Fruit fly (Drosophila melanogaster) whole organism, wandering third instar larva: ENCODE data around the gene CG1208.

Experiments
- Abd-B ChIP-seq: fragments of >200 bp; optimal IDR thresholded peaks from 2 replicates; lab custom pipeline; 2017; ENCODE audit warnings: missing biosample characterization, missing genetic modification characterization
- CG32264 ChIP-seq: fragments of 200-800 bp; sonication (Bioruptor generic); optimal IDR thresholded peaks from 2 replicates; lab custom pipeline; 2016; ENCODE audit warnings: missing biosample characterization, missing genetic modification characterization
- CG9705 ChIP-seq: fragments of 200-800 bp; sonication (Bioruptor generic); optimal IDR thresholded peaks from 2 replicates; lab custom pipeline; 2018; ENCODE audit warnings: missing biosample characterization, mild to moderate bottlenecking, missing genetic modification characterization
- Dfd ChIP-seq: fragments of >200 bp; optimal IDR thresholded peaks from 2 replicates; lab custom pipeline; 2017; ENCODE audit warnings: missing biosample characterization, missing genetic modification characterization
- Dif ChIP-seq: fragments of 200-275, 200-300 bp; sonication (Bioruptor generic); optimal IDR thresholded peaks from 2 replicates; lab custom pipeline; 2018; ENCODE audit warnings: missing biosample characterization, missing genetic modification characterization; ENCODE audit not compliant: partially characterized antibody
- GATAd ChIP-seq: sonication (Bioruptor generic); optimal IDR thresholded peaks from 2 replicates; lab custom pipeline; 2016; ENCODE audit warnings: missing biosample characterization, missing genetic modification characterization
- HLH106 ChIP-seq: fragments of 200-800 bp; optimal IDR thresholded peaks from 3 replicates; lab custom pipeline; 2019; ENCODE audit warnings: missing biosample characterization, mild to moderate bottlenecking, missing genetic modification characterization, moderate library complexity
- Hnf4 ChIP-seq: fragments of 200-800 bp; sonication (Bioruptor generic); optimal IDR thresholded peaks from 2 replicates; lab custom pipeline; 2016; ENCODE audit warnings: missing biosample characterization, mild to moderate bottlenecking, missing genetic modification characterization
- Hr78 ChIP-seq: fragments of >200 bp; optimal IDR thresholded peaks from 2 replicates; lab custom pipeline; 2017; ENCODE audit warnings: missing biosample characterization, missing genetic modification characterization
- Jra ChIP-seq: sonication (Bioruptor generic); optimal IDR thresholded peaks from 2 replicates; lab custom pipeline; 2016; ENCODE audit warnings: missing biosample characterization, missing genetic modification characterization
- Mio ChIP-seq: sonication (Bioruptor generic); optimal IDR thresholded peaks from 2 replicates; lab custom pipeline; 2016; ENCODE audit warnings: missing biosample characterization, missing genetic modification characterization
- Myc ChIP-seq: fragments of >200 bp; optimal IDR thresholded peaks from 2 replicates; lab custom pipeline; 2017
- OdsH ChIP-seq: fragments of 200-800 bp; sonication (Bioruptor generic); optimal IDR thresholded peaks from 2 replicates; lab custom pipeline; 2016; ENCODE audit warnings: missing biosample characterization, mild to moderate bottlenecking, missing genetic modification characterization
- Rel ChIP-seq, 2 experiments: fragments of 200-800 bp; sonication (Bioruptor generic) in 1 of 2; optimal IDR thresholded peaks; 2 replicates in 1 of 2; 3 replicates in 1 of 2; lab custom pipeline; 2016 to 2019; ENCODE audit warnings: mild to moderate bottlenecking in 2 of 2, missing biosample characterization in 2 of 2, missing genetic modification characterization in 2 of 2, moderate library complexity in 1 of 2
- Sp1 ChIP-seq: fragments of 200-800 bp; sonication (Bioruptor generic); optimal IDR thresholded peaks from 3 replicates; lab custom pipeline; 2019; ENCODE audit warnings: missing biosample characterization, mild to moderate bottlenecking, missing genetic modification characterization, moderate library complexity
- Vsx2 ChIP-seq: fragments of 200-300, 225-300 bp; sonication (Bioruptor generic); optimal IDR thresholded peaks from 2 replicates; lab custom pipeline; 2018; ENCODE audit warnings: missing biosample characterization, missing genetic modification characterization; ENCODE audit not compliant: partially characterized antibody
- br ChIP-seq: fragments of 200-800 bp; sonication (Bioruptor generic); optimal IDR thresholded peaks from 2 replicates; lab custom pipeline; 2016; ENCODE audit warnings: missing biosample characterization, missing genetic modification characterization
- dl ChIP-seq, 2 experiments: fragments of 175-275, 200-275 bp in 1 of 2; fragments of 200-275 bp in 1 of 2; sonication (Bioruptor generic); optimal IDR thresholded peaks; lab custom pipeline; 2018; ENCODE audit warnings: mild to moderate bottlenecking in 2 of 2, missing biosample characterization in 2 of 2, missing genetic modification characterization in 2 of 2, moderate library complexity in 2 of 2; ENCODE audit not compliant: partially characterized antibody in 2 of 2, insufficient read depth in 1 of 2
- dmrt93B ChIP-seq: fragments of 200-800 bp; sonication (Bioruptor generic); optimal IDR thresholded peaks from 2 replicates; lab custom pipeline; 2018; ENCODE audit warnings: missing biosample characterization, mild to moderate bottlenecking, missing genetic modification characterization
- dsf ChIP-seq: sonication (Bioruptor generic); optimal IDR thresholded peaks from 2 replicates; lab custom pipeline; 2016; ENCODE audit warnings: missing biosample characterization, missing genetic modification characterization, borderline replicate concordance
- ey ChIP-seq: fragments of 200-800 bp; sonication (Bioruptor generic); optimal IDR thresholded peaks from 2 replicates; lab custom pipeline; 2016; ENCODE audit warnings: missing biosample characterization, missing genetic modification characterization
- foxo ChIP-seq, 2 experiments: fragments of 200-800 bp; sonication (Bioruptor generic); optimal IDR thresholded peaks; 2 replicates in 1 of 2; 3 replicates in 1 of 2; lab custom pipeline; 2016 to 2017; ENCODE audit warnings: missing biosample characterization in 2 of 2, missing genetic modification characterization in 2 of 2
- fru ChIP-seq: fragments of 200-800 bp; sonication (Bioruptor generic); optimal IDR thresholded peaks from 3 replicates; lab custom pipeline; 2016; ENCODE audit warnings: missing biosample characterization, mild to moderate bottlenecking, missing genetic modification characterization
- jim ChIP-seq: fragments of 175-275, 200-325 bp; sonication (Bioruptor generic); optimal IDR thresholded peaks from 2 replicates; lab custom pipeline; 2016; ENCODE audit warnings: missing biosample characterization, mild to moderate bottlenecking, missing genetic modification characterization
- pan ChIP-seq: fragments of >200 bp; optimal IDR thresholded peaks from 2 replicates; lab custom pipeline; 2017
- psq ChIP-seq: fragments of 200-800 bp; sonication (Bioruptor generic); optimal IDR thresholded peaks from 3 replicates; lab custom pipeline; 2017; ENCODE audit warnings: missing biosample characterization, mild to moderate bottlenecking, missing genetic modification characterization, moderate library complexity
- rgr ChIP-seq: fragments of 200-800 bp; sonication (Bioruptor generic); optimal IDR thresholded peaks from 3 replicates; lab custom pipeline; 2016; ENCODE audit warnings: missing biosample characterization, mild to moderate bottlenecking, missing genetic modification characterization
- sage ChIP-seq: fragments of 200-800 bp; sonication (Bioruptor generic); optimal IDR thresholded peaks from 2 replicates; lab custom pipeline; 2016; ENCODE audit warnings: missing biosample characterization, mild to moderate bottlenecking, missing genetic modification characterization
- sv ChIP-seq: fragments of 200-800 bp; sonication (Bioruptor generic); optimal IDR thresholded peaks from 3 replicates; lab custom pipeline; 2016; ENCODE audit warnings: missing biosample characterization, missing genetic modification characterization
- tai ChIP-seq: sonication (Bioruptor generic); optimal IDR thresholded peaks from 2 replicates; lab custom pipeline; 2016; ENCODE audit warnings: missing biosample characterization, missing genetic modification characterization
- usp ChIP-seq: fragments of >200 bp; optimal IDR thresholded peaks from 2 replicates; lab custom pipeline; 2017; ENCODE audit warnings: missing biosample characterization, missing genetic modification characterization
- woc ChIP-seq: sonication (Bioruptor generic); optimal IDR thresholded peaks from 2 replicates; lab custom pipeline; 2016; ENCODE audit warnings: missing biosample characterization, mild to moderate bottlenecking, missing genetic modification characterization

The CG1208 gene

DNA sequence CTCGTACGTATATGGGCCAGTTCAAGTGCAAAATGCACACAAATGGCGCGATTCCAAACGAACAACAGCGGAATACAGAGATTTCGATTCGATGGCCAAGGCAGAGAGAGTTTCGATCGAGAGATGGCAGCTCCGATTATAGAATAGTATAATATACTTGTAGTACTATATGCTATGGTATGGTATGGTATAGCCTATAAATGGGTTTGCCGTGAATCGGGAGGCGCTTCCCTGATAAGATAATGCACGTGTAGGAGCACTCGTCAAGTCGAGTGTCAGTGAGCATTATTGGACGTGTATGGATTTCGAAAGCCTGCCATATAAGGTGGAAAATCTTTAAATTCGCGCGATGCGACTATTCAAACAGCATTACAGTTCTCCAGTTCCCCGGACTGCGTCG is 12.1 kb downstream of the CG1208 start:
- TF ChIP-seq Dif (GFP tag; lab: Kevin White, UChicago) (no peak), pan (lab: Kevin White, UChicago) (no peak), sage (GFP tag; lab: Kevin White, UChicago) (no peak), woc (no peak), Vsx2 (GFP tag; lab: Kevin White, UChicago) (no peak), GATAd (GFP tag; lab: Kevin White, UChicago) (no peak)

DNA sequence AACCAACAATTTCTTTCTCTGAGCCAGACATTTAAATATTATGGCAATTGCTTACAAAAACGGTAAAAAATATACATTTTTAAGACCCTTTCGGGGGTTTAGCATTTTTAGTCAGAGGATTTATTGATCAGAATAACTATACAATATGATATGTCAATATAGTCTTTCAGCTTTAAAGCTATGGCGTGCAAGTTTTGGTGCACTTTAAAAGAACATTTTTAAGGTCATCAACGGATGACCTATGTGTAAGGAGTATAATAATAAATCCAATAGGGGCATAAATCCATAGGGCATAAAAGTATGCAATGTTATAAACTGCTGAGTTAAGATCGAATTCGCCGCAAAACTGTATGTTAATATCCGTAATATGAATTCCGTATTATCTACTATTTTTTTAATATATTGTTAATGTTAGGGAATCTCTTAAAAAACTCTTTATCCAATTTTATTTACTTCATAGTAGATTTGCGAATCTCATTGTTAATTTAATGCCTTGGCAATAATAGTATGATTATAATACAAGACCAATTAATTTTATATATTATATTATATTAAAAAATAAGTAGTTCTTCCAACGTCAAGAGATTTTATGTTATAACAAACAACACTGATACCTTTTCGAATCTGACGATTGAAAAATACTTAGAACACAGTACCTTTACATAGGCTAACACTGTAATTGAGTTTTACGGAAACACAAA is 15.3 kb downstream of the CG1208 start, which contains the start of gene CG14676:
Gene CG14676, plus strand, starts transcription at position 651 of the 701 bp plus-strand sequence.
- TF ChIP-seq Myc: peak; percentile 14
- TF ChIP-seq sage (GFP tag; lab: Kevin White, UChicago): no peak

DNA sequence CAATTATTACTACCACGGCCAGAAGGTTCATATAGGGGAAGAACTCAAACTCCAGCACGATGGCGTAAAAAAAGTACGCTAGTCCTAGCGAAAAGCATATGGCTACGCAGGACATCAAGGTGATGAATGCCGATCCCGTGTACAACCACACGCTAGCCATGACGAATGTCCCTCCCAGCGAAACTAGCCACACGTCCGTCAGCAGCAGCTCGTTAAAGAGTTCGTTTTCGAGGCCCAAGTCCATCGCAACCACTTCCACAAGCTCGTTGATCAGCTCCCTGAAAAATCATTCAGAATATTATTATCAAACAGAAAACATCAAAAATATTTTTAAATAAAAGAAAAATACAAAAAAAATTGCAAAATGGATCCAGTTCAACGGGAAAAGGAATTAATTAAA is 21.6 kb downstream of the CG1208 start, which contains the start of gene CG34287:
Gene CG34287, plus strand, starts transcription at position 301 of the 400 bp plus-strand sequence.
- TF ChIP-seq psq (no peak), woc (no peak), pan (lab: Kevin White, UChicago) (no peak), foxo (GFP tag; optimal IDR thresholded peaks at IDR 0.05; lab: Kevin White, UChicago) (no peak), tai (GFP tag; lab: Kevin White, UChicago) (no peak), CG9705 (GFP tag; lab: Kevin White, UChicago) (no peak), Hnf4 (GFP tag; lab: Kevin White, UChicago) (no peak), rgr (GFP tag; lab: Kevin White, UChicago) (no peak), sv (GFP tag; lab: Kevin White, UChicago) (no peak), Jra (GFP tag; lab: Kevin White, UChicago) (no peak), HLH106 (no peak), usp (GFP tag; lab: Kevin White, UChicago) (no peak), dmrt93B (GFP tag; lab: Kevin White, UChicago) (no peak), dsf (GFP tag; lab: Kevin White, UChicago) (no peak), jim (GFP tag; lab: Kevin White, UChicago) (no peak), Rel (GFP tag; optimal IDR thresholded peaks at IDR 0.05; lab: Kevin White, UChicago) (no peak), Rel (tag; optimal IDR thresholded peaks at IDR 0.05; lab: Kevin White, UChicago) (no peak), Abd-B (GFP tag; lab: Kevin White, UChicago) (no peak), Dif (GFP tag; lab: Kevin White, UChicago) (no peak)

DNA sequence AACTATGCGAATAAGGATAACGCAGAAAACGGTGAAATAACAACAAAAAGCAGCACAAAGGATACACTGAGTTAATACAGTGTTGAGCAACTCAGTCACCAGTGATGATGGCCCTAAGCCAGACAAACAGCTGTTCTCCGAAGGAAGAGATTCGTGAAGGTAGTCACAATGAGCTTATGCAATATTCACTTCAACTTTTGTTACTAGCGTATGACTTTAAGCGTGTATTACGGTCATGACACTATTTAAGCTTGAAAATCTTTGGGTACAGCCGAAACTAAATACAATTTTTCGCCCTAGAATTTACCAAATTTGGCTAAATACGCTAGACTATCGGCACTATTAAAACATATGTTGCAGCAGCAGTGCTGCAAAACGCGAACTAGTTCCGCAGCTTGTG is 24.8 kb downstream of the CG1208 start, which contains the start of the genes disp and ECSIT:
Gene disp, minus strand, starts transcription at position 97 of the 400 bp plus-strand sequence.
Gene ECSIT, plus strand, starts transcription at position 371 of the 400 bp plus-strand sequence.
- no peak for TF ChIP-seq dl (GFP tag; optimal IDR thresholded peaks at IDR 0.05; lab: Kevin White, UChicago; ENCODE audit: insufficient read depth in 1 of 2, partially characterized antibody in 2 of 2)
- peak; percentile 34 for TF ChIP-seq psq
- peak; percentile 28 for TF ChIP-seq dmrt93B (GFP tag; lab: Kevin White, UChicago)
- peak; percentile 44 for TF ChIP-seq OdsH
- TF ChIP-seq pan (lab: Kevin White, UChicago): no peak
- TF ChIP-seq woc: peak; percentile 83
- peak; percentile 46 for TF ChIP-seq br (GFP tag; lab: Kevin White, UChicago)
- peak; percentile 34 for TF ChIP-seq sv (GFP tag; lab: Kevin White, UChicago)
- TF ChIP-seq CG9705 (GFP tag; lab: Kevin White, UChicago): peak; percentile 38
- peak; percentile 61 for TF ChIP-seq HLH106
- TF ChIP-seq Myc: peak; percentile 98

DNA sequence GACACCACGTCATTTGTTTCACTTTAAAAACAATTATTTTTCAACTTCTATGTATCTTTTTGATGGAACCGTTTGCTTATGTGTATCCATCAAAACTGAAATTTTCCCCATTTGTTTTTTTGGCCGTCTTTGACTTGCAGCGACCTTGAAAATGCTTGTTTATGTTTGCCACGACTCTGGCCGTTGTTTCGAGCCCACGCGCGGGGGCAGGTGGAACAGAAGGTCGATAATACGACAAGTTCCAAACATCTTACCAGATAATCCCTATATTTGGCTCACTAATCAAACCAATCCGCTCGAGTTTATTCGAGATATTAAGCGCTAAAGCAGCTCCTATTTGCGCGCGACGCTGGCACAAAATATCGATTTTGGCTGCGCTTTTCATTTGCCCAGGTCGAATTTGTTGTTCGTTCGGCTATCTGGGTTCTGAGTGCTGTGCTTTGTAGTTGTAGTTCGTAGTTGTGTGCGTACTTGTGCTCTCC is 29.3 kb downstream of the CG1208 start:
- TF ChIP-seq Myc (no peak), Dif (GFP tag; lab: Kevin White, UChicago) (peak; percentile 7)

DNA sequence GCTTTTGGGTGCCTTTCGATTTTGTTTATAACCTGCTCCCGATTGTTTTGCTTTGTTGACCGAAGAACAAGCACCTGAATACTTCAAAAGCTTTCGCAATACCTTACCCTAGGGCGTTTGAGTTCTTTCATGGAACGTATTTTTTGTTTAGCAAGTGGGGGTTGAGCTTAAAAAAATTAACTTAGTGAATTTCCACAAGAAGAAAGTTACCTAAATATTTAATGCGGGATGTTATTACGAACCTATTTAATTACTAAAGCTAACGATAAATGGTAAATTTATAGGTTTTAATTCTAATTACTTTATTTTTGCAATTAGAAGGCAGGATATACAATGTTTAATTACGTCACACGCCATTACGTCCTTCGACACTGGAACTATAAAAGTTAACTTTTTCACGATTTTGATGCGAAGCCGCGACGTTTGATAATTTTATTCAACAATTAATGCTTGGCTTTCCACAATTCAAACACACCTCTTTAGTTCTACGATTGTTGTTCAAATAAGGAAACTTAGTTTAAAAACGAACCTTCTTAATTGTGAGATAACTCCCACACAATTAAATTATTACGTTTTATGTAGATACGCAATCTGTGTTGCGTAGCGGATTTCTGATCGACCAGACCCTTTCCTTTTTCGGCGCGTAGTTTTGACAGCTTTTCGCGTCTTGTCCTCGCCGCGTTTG is 29.9 kb downstream of the CG1208 start:
- TF ChIP-seq HLH106: no peak
- peak in 1 of 2 experiments; percentile 59 for TF ChIP-seq foxo (GFP tag; optimal IDR thresholded peaks at IDR 0.05; lab: Kevin White, UChicago)
- peak; percentile 46 for TF ChIP-seq psq
- no peak for TF ChIP-seq CG32264 (GFP tag; lab: Kevin White, UChicago)
- no peak for TF ChIP-seq Hr78
- peak; percentile 24 for TF ChIP-seq Jra (GFP tag; lab: Kevin White, UChicago)
- no peak for TF ChIP-seq Mio (GFP tag; lab: Kevin White, UChicago)
- TF ChIP-seq Dif (GFP tag; lab: Kevin White, UChicago): no peak
- TF ChIP-seq sv (GFP tag; lab: Kevin White, UChicago): peak; percentile 50
- TF ChIP-seq Sp1: peak; percentile 35
- TF ChIP-seq OdsH: peak; percentile 39
- no peak for TF ChIP-seq sage (GFP tag; lab: Kevin White, UChicago)
- TF ChIP-seq Dfd: no peak
- no peak for TF ChIP-seq Myc
- no peak for TF ChIP-seq dsf (GFP tag; lab: Kevin White, UChicago)
- TF ChIP-seq ey (GFP tag; lab: Kevin White, UChicago): peak; percentile 59
- TF ChIP-seq br (GFP tag; lab: Kevin White, UChicago): no peak
- TF ChIP-seq Vsx2 (GFP tag; lab: Kevin White, UChicago): no peak
- TF ChIP-seq fru (GFP tag; lab: Kevin White, UChicago): peak; percentile 39
- TF ChIP-seq dl (GFP tag; optimal IDR thresholded peaks at IDR 0.05; lab: Kevin White, UChicago; ENCODE audit: insufficient read depth in 1 of 2, partially characterized antibody in 2 of 2): no peak
- no peak for TF ChIP-seq Hnf4 (GFP tag; lab: Kevin White, UChicago)
- TF ChIP-seq jim (GFP tag; lab: Kevin White, UChicago): no peak
- peak; percentile 53 for TF ChIP-seq woc
- TF ChIP-seq Abd-B (GFP tag; lab: Kevin White, UChicago): no peak
